Worm (Caenorhabditis elegans) whole organism, L2 larva: ENCODE data around the gene mask-1.

Experiments used
- ama-1 ChIP-seq: fragments of 150-350 bp; optimal IDR thresholded peaks from 2 replicates; lab custom pipeline; 2018; ENCODE audit warnings: inconsistent platforms
- ceh-82 ChIP-seq: fragments of 150-350 bp; optimal IDR thresholded peaks from 2 replicates; lab custom pipeline; 2014; ENCODE audit warnings: missing biosample characterization, missing genetic modification characterization
- elt-3 ChIP-seq: sonication (generic microtip); optimal IDR thresholded peaks from 2 replicates; lab custom pipeline; 2017; ENCODE audit warnings: missing biosample characterization, missing genetic modification characterization
- fos-1 ChIP-seq: fragments of 150-350 bp; optimal IDR thresholded peaks from 2 replicates; lab custom pipeline; 2014; ENCODE audit warnings: missing biosample characterization, missing genetic modification characterization
- lsy-2 ChIP-seq, 2 experiments: fragments of 150-350 bp in 1 of 2; sonication (generic microtip) in 1 of 2; optimal IDR thresholded peaks; 2 replicates each; lab custom pipeline; 2014 to 2017; ENCODE audit warnings: missing biosample characterization in 2 of 2, missing genetic modification characterization in 2 of 2
- mdl-1 ChIP-seq, 2 experiments: fragments of 150-350 bp in 1 of 2; sonication (generic microtip) in 1 of 2; optimal IDR thresholded peaks; 2 replicates each; lab custom pipeline; 2017; ENCODE audit warnings: missing biosample characterization in 2 of 2, missing genetic modification characterization in 2 of 2
- nhr-10 ChIP-seq: sonication (generic microtip); optimal IDR thresholded peaks from 2 replicates; lab custom pipeline; 2017; ENCODE audit warnings: missing biosample characterization, missing genetic modification characterization
- nhr-23 ChIP-seq: fragments of 150-350 bp; optimal IDR thresholded peaks from 2 replicates; lab custom pipeline; 2014; ENCODE audit warnings: missing biosample characterization, missing genetic modification reagents, missing genetic modification characterization
- nhr-237 ChIP-seq: fragments of 150-350 bp; optimal IDR thresholded peaks from 2 replicates; lab custom pipeline; 2014; ENCODE audit warnings: missing biosample characterization, missing genetic modification characterization
- unc-62 ChIP-seq: fragments of 150-350 bp; optimal IDR thresholded peaks from 2 replicates; lab custom pipeline; 2014; ENCODE audit warnings: missing biosample characterization, missing genetic modification reagents, missing genetic modification characterization
- zag-1 ChIP-seq: fragments of 150-350 bp; optimal IDR thresholded peaks from 2 replicates; lab custom pipeline; 2014; ENCODE audit warnings: missing biosample characterization, missing genetic modification characterization

- TF ChIP-seq nhr-23 (no peak), ceh-82 (tag; lab: Kevin White, UChicago) (no peak), zag-1 (no peak), nhr-237 (tag; lab: Kevin White, UChicago) (no peak), lsy-2 (tag; optimal IDR thresholded peaks at IDR 0.05; lab: Kevin White, UChicago) (no peak), ama-1 (lab: Kevin White, UChicago) (no peak), fos-1 (tag; lab: Kevin White, UChicago) (no peak), mdl-1 (tag; optimal IDR thresholded peaks at IDR 0.05; lab: Kevin White, UChicago) (no peak), unc-62 (GFP tag; lab: Kevin White, UChicago) (no peak), elt-3 (tag; lab: Kevin White, UChicago) (no peak), nhr-10 (no peak)
These were observed 61.7 kb downstream of the mask-1 start, which contains the start of gene ins-1 for ce11 chrIV:10436401-10436800.
